Worm (Caenorhabditis elegans) whole organism, early embryonic: Measurements from ENCODE around the gene chil-12.
"Not testable (repeated sequence)": the region's sequence is repeated elsewhere in the genome, so short reads cannot be mapped to it uniquely, and the experiment has no call there.

Experiments used
- B0310.2 ChIP-seq: sonication (generic microtip); optimal IDR thresholded peaks from 2 replicates; lab custom pipeline; 2016; ENCODE audit warnings: mild to moderate bottlenecking, missing genetic modification characterization, missing compliant biosample characterization
- ama-1 ChIP-seq: fragments of 150-350 bp; optimal IDR thresholded peaks from 2 replicates; lab custom pipeline; 2014
- ceh-13 ChIP-seq: fragments of 200-800 bp; sonication (Bioruptor generic); optimal IDR thresholded peaks from 2 replicates; lab custom pipeline; 2018; ENCODE audit warnings: mild to moderate bottlenecking, missing genetic modification characterization, missing compliant biosample characterization
- flt-1 ChIP-seq: fragments of 200-800 bp; sonication (Bioruptor generic); IDR thresholded peaks from 2 replicates; pipeline ENCODE4 v1.3.6; 2022; ENCODE audit warnings: missing genetic modification characterization, missing compliant biosample characterization
- hmbx-1 ChIP-seq: sonication (generic microtip); optimal IDR thresholded peaks from 2 replicates; lab custom pipeline; 2016; ENCODE audit warnings: mild to moderate bottlenecking, missing genetic modification characterization, missing compliant biosample characterization
- pes-1 ChIP-seq: fragments of 200-800 bp; sonication (Bioruptor generic); IDR thresholded peaks from 2 replicates; pipeline ENCODE4 v1.3.6; 2022; ENCODE audit warnings: missing genetic modification reagents, missing genetic modification characterization, missing compliant biosample characterization
- scrt-1 ChIP-seq: fragments of 200-800 bp; sonication (Bioruptor generic); IDR thresholded peaks from 2 replicates; pipeline ENCODE4 v1.3.6; 2022; ENCODE audit warnings: missing genetic modification characterization, missing compliant biosample characterization
- tbx-11 ChIP-seq: fragments of 200-800 bp; sonication (Bioruptor generic); IDR thresholded peaks from 2 replicates; pipeline ENCODE4 v1.3.6; 2022; ENCODE audit warnings: missing genetic modification characterization, missing compliant biosample characterization
- tbx-37 ChIP-seq: fragments of 200-800 bp; sonication (Bioruptor generic); conservative IDR thresholded peaks from 2 replicates; pipeline ENCODE4 v1.3.6; 2022; ENCODE audit warnings: missing genetic modification reagents, missing genetic modification characterization, missing compliant biosample characterization
- tra-4 ChIP-seq: sonication (generic microtip); optimal IDR thresholded peaks from 2 replicates; lab custom pipeline; 2017; ENCODE audit warnings: missing genetic modification characterization, missing compliant biosample characterization

DNA sequence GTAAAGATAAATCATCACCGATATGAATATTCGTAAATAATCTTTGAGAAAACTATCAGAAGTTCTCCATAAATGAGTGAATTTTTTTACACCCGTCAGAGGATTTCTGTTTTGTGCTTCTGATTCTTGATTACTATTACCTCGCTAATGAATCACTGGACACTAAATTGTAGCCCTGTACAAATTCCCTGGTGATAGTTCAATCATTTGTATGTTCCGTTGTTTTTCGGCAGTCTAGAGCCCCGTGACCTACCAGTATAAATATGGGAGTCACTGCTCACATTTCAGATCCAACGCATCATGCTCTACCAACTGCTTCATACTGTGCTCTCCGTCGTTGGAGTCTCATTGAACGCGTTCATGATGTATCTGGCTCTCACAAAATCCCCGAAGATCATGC is 8.9 kb downstream of the chil-12 start, which contains the start of gene srd-28:
- not testable (repeated sequence) for TF ChIP-seq ama-1 (lab: Kevin White, UChicago); pes-1 (GFP tag; lab: Robert Waterston, UW); scrt-1 (GFP tag; lab: Robert Waterston, UW); ceh-13 (GFP tag; lab: Kevin White, UChicago); hmbx-1 (tag; lab: Kevin White, UChicago); tra-4; flt-1 (GFP tag; lab: Robert Waterston, UW); tbx-37; B0310.2; tbx-11
